Fruit fly (Drosophila melanogaster) whole organism, embryonic: ENCODE measurements around the gene CG5096.
A peak's percentile ranks its signal among the peaks of the same experiment; 100 is the strongest.

Experiments
- CG12155 ChIP-seq: fragments of 200-800 bp; sonication (Bioruptor generic); optimal IDR thresholded peaks from 3 replicates; lab custom pipeline; 2016; ENCODE audit warnings: missing biosample characterization, missing genetic modification characterization
- CG16779 ChIP-seq: fragments of 200-800 bp; sonication (Bioruptor generic); IDR thresholded peaks from 2 replicates; pipeline ENCODE4 v1.3.6; 2022; ENCODE audit warnings: missing biosample characterization, missing genetic modification characterization
- CG32767 ChIP-seq: fragments of 200-800 bp; sonication (Bioruptor generic); IDR thresholded peaks from 2 replicates; pipeline ENCODE4 v1.3.6; 2022; ENCODE audit warnings: missing biosample characterization, missing genetic modification characterization
- CG5180 ChIP-seq: fragments of 200-800 bp; sonication (Bioruptor generic); optimal IDR thresholded peaks from 3 replicates; lab custom pipeline; 2017; ENCODE audit warnings: missing biosample characterization, missing genetic modification characterization, mild to moderate bottlenecking, moderate library complexity, missing genetic modification reagents
- CkIIα-i1 ChIP-seq: fragments of 200-800 bp; sonication (Bioruptor generic); IDR thresholded peaks from 2 replicates; pipeline ENCODE4 v1.3.6; 2022; ENCODE audit warnings: missing biosample characterization, missing genetic modification characterization
- MESR4 ChIP-seq: fragments of 200-800 bp; sonication (Bioruptor generic); optimal IDR thresholded peaks from 2 replicates; lab custom pipeline; 2018; ENCODE audit warnings: missing biosample characterization, mild to moderate bottlenecking, missing genetic modification characterization, moderate library complexity
- psq ChIP-seq: fragments of 200-800 bp; sonication (Bioruptor generic); optimal IDR thresholded peaks from 2 replicates; lab custom pipeline; 2017; ENCODE audit warnings: missing biosample characterization, missing genetic modification characterization

DNA sequence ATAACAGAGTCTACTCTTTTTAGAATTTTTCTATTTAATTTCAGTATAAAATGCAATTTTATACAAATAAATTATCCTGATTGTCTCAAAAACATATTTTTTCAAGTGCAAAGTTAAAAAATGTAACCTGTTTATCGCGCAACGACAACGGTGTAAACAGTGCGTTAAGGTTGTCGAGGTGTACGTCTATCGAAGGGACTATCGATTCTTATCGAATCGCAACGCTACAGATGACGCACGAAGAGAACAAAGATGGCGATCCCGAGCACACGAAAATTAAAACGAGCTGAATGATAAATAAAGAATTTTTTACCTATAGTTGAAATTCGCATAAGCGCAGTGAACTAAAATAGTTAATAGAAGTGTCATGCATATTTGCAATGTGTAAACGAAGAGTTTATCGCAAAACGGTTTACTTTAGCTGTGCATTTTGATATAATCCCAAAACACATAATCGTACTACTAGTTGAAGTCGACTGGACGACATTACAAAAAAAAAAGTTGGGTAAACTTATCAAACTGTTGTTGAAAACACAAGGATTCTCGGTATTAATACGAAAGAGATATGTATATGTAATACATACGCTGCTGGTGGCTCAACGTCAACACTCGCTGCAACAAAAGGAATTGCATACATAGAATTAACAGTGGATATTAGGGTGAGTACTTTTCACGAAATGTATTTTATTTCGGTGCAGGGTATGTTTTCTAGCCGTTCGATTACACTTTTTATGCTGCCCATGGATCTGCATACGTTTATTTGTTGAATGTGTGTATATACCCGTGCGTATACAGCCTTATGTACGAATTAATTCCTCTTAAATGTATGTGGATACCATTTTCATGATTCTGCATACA, 6.0 kb downstream of the CG5096 start, which contains the start of gene da:
- no peak for TF ChIP-seq CG5180 (GFP tag; lab: Kevin White, UChicago)
- no peak for TF ChIP-seq psq (GFP tag; lab: Kevin White, UChicago)
- no peak for TF ChIP-seq CkIIα-i1 (GFP tag; lab: Robert Waterston, UW)
- TF ChIP-seq MESR4 (GFP tag; lab: Kevin White, UChicago): peak; percentile 91
- TF ChIP-seq CG32767 (GFP tag; lab: Robert Waterston, UW): peak; percentile 30; the same call in 1 of the 2 replicates
- TF ChIP-seq CG12155 (GFP tag; lab: Kevin White, UChicago): peak; percentile 50
- TF ChIP-seq CG16779 (GFP tag; lab: Robert Waterston, UW): no peak
